Worm (Caenorhabditis elegans) whole organism, midembryonic: Measurements from ENCODE around the gene K11H12.9.

Source experiments
- T22C8.4 ChIP-seq: fragments of 200-800 bp; sonication (Bioruptor generic); IDR thresholded peaks from 2 replicates; pipeline ENCODE4 v1.3.6; 2022; ENCODE audit warnings: missing genetic modification characterization, missing compliant biosample characterization
- cog-1 ChIP-seq: sonication (generic microtip); optimal IDR thresholded peaks from 2 replicates; lab custom pipeline; 2016; ENCODE audit warnings: missing genetic modification characterization, missing compliant biosample characterization
- flt-1 ChIP-seq: fragments of 200-800 bp; sonication (Bioruptor generic); IDR thresholded peaks from 2 replicates; pipeline ENCODE4 v1.3.6; 2022; ENCODE audit warnings: missing genetic modification characterization, missing compliant biosample characterization
- klf-2 ChIP-seq: fragments of 200-800 bp; sonication (Bioruptor generic); conservative IDR thresholded peaks from 2 replicates; pipeline ENCODE4 v1.3.6; 2022; ENCODE audit warnings: missing genetic modification reagents, missing genetic modification characterization, missing compliant biosample characterization
- med-1 ChIP-seq: sonication (generic microtip); optimal IDR thresholded peaks from 2 replicates; lab custom pipeline; 2017; ENCODE audit warnings: missing genetic modification characterization, mild to moderate bottlenecking, missing compliant biosample characterization, antibody characterized with exemption, missing genetic modification reagents; ENCODE audit not compliant: insufficient read depth
- ref-1 ChIP-seq: fragments of 200-800 bp; sonication (Bioruptor generic); conservative IDR thresholded peaks from 2 replicates; pipeline ENCODE4 v1.3.6; 2022; ENCODE audit warnings: missing genetic modification reagents, missing genetic modification characterization, missing compliant biosample characterization
- tab-1 ChIP-seq: fragments of 200-800 bp; sonication (Bioruptor generic); IDR thresholded peaks from 2 replicates; pipeline ENCODE4 v1.3.6; 2022; ENCODE audit warnings: missing genetic modification characterization, missing compliant biosample characterization
- ztf-23 ChIP-seq: fragments of 200-800 bp; sonication (Bioruptor generic); IDR thresholded peaks from 2 replicates; pipeline ENCODE4 v1.3.6; 2022; ENCODE audit warnings: missing genetic modification reagents, missing genetic modification characterization, missing compliant biosample characterization
- ztf-29 ChIP-seq: fragments of 200-800 bp; sonication (Bioruptor generic); IDR thresholded peaks from 2 replicates; pipeline ENCODE4 v1.3.6; 2022; ENCODE audit warnings: missing genetic modification reagents, missing genetic modification characterization, missing compliant biosample characterization

DNA sequence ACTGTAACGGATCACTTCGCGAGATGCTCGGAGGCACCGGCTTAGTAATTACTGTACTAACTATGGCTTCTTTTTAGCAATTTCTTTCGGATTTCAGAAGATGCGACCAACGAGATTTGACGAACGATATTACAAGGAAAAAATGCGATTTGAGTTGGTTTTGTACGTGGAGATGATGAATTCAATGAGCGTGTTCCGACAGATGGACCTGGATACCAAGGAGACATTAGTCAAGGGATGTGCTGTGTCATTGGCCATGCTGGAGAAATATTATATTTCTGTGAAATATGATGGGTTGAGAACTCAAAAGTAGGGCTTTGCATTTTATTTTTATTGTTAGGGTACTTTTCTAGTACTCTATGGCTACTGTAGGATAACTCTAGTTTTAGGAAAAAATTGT, 18.9 kb upstream of the K11H12.9 start:
- TF ChIP-seq cog-1 (tag; lab: Kevin White, UChicago) (no peak), T22C8.4 (no peak), ref-1 (GFP tag; lab: Robert Waterston, UW) (no peak), ztf-23 (GFP tag; lab: Robert Waterston, UW) (no peak), flt-1 (GFP tag; lab: Robert Waterston, UW) (no peak), tab-1 (GFP tag; lab: Robert Waterston, UW) (no peak), ztf-29 (no peak), med-1 (GFP tag; lab: Kevin White, UChicago) (no peak), klf-2 (GFP tag; lab: Robert Waterston, UW) (no peak)
